Worm (Caenorhabditis elegans) whole organism, L2 larva: ENCODE results near the gene F12F6.1.

Source experiments
- C34F6.9 ChIP-seq: fragments of 150-350 bp; optimal IDR thresholded peaks from 2 replicates; lab custom pipeline; 2014; ENCODE audit warnings: missing biosample characterization, missing genetic modification characterization
- ama-1 ChIP-seq: fragments of 150-350 bp; optimal IDR thresholded peaks from 2 replicates; lab custom pipeline; 2018; ENCODE audit warnings: inconsistent platforms
- ceh-16 ChIP-seq: fragments of 150-350 bp; optimal IDR thresholded peaks from 2 replicates; lab custom pipeline; 2014; ENCODE audit warnings: missing biosample characterization, missing genetic modification characterization
- crh-2 ChIP-seq: sonication (generic microtip); optimal IDR thresholded peaks from 2 replicates; lab custom pipeline; 2017; ENCODE audit warnings: missing biosample characterization, missing genetic modification characterization
- gmeb-1 ChIP-seq: fragments of 150-350 bp; optimal IDR thresholded peaks from 2 replicates; lab custom pipeline; 2014; ENCODE audit warnings: missing biosample characterization, missing genetic modification characterization
- lin-13 ChIP-seq: fragments of 150-350 bp; optimal IDR thresholded peaks from 2 replicates; lab custom pipeline; 2014; ENCODE audit warnings: missing biosample characterization, missing genetic modification reagents, missing genetic modification characterization
- lsy-2 ChIP-seq, 2 experiments: fragments of 150-350 bp in 1 of 2; sonication (generic microtip) in 1 of 2; optimal IDR thresholded peaks; 2 replicates each; lab custom pipeline; 2014 to 2017; ENCODE audit warnings: missing biosample characterization in 2 of 2, missing genetic modification characterization in 2 of 2
- mdl-1 ChIP-seq, 2 experiments: fragments of 150-350 bp in 1 of 2; sonication (generic microtip) in 1 of 2; optimal IDR thresholded peaks; 2 replicates each; lab custom pipeline; 2017; ENCODE audit warnings: missing biosample characterization in 2 of 2, missing genetic modification characterization in 2 of 2
- nhr-11 ChIP-seq: fragments of 150-350 bp; optimal IDR thresholded peaks from 2 replicates; lab custom pipeline; 2014; ENCODE audit warnings: missing biosample characterization, missing genetic modification characterization
- nhr-129 ChIP-seq: fragments of 150-350 bp; optimal IDR thresholded peaks from 2 replicates; lab custom pipeline; 2014; ENCODE audit warnings: missing biosample characterization, missing genetic modification characterization
- nhr-23 ChIP-seq: fragments of 150-350 bp; optimal IDR thresholded peaks from 2 replicates; lab custom pipeline; 2014; ENCODE audit warnings: missing biosample characterization, missing genetic modification reagents, missing genetic modification characterization
- nhr-237 ChIP-seq: fragments of 150-350 bp; optimal IDR thresholded peaks from 2 replicates; lab custom pipeline; 2014; ENCODE audit warnings: missing biosample characterization, missing genetic modification characterization
- nhr-25 ChIP-seq: fragments of 150-350 bp; sonication (generic microtip); optimal IDR thresholded peaks from 3 replicates; lab custom pipeline; 2014; ENCODE audit warnings: missing biosample characterization, missing genetic modification characterization
- nhr-6 ChIP-seq: fragments of 150-350 bp; optimal IDR thresholded peaks from 2 replicates; lab custom pipeline; 2014; ENCODE audit warnings: missing biosample characterization, missing genetic modification characterization
- sma-3 ChIP-seq: sonication (generic microtip); optimal IDR thresholded peaks from 2 replicates; lab custom pipeline; 2016; ENCODE audit warnings: missing genetic modification reagents, missing genetic modification characterization, missing compliant biosample characterization
- sma-9 ChIP-seq, 2 experiments: fragments of 150-350 bp in 1 of 2; sonication (generic microtip) in 1 of 2; optimal IDR thresholded peaks; 2 replicates each; lab custom pipeline; 2014 to 2016; ENCODE audit warnings: missing genetic modification characterization in 2 of 2, mild to moderate bottlenecking in 1 of 2, missing biosample characterization in 1 of 2, missing compliant biosample characterization in 1 of 2, missing genetic modification reagents in 1 of 2, moderate library complexity in 1 of 2
- snpc-4 ChIP-seq: fragments of 150-350 bp; optimal IDR thresholded peaks from 2 replicates; lab custom pipeline; 2014; ENCODE audit warnings: missing biosample characterization, missing genetic modification characterization
- unc-62 ChIP-seq: fragments of 150-350 bp; optimal IDR thresholded peaks from 2 replicates; lab custom pipeline; 2014; ENCODE audit warnings: missing biosample characterization, missing genetic modification reagents, missing genetic modification characterization
- ztf-11 ChIP-seq: sonication (generic microtip); optimal IDR thresholded peaks from 2 replicates; lab custom pipeline; 2017; ENCODE audit warnings: missing biosample characterization, missing genetic modification characterization
- ztf-4 ChIP-seq: fragments of 150-350 bp; optimal IDR thresholded peaks from 2 replicates; lab custom pipeline; 2014; ENCODE audit warnings: missing biosample characterization, missing genetic modification characterization

F12F6.1 gene

ce11 chrIV:11636409-11636723, 52.6 kb downstream of the F12F6.1 start, which contains the start of gene F58B3.6:
TSS of gene F58B3.6 (plus strand) at chrIV:11636648.
- TF ChIP-seq unc-62 (GFP tag; lab: Kevin White, UChicago) (no peak), ztf-4 (tag; lab: Kevin White, UChicago) (no peak), nhr-25 (tag; lab: Kevin White, UChicago) (peak; percentile 3), ama-1 (lab: Kevin White, UChicago) (no peak), crh-2 (tag; lab: Kevin White, UChicago) (peak; percentile 19), ztf-11 (tag; lab: Kevin White, UChicago) (no peak), snpc-4 (tag; lab: Kevin White, UChicago) (no peak), nhr-23 (no peak), nhr-129 (tag; lab: Kevin White, UChicago) (peak; percentile 40), ceh-16 (tag; lab: Kevin White, UChicago) (no peak), nhr-11 (tag; lab: Kevin White, UChicago) (no peak), sma-9 (GFP tag; optimal IDR thresholded peaks at IDR 0.05; lab: Kevin White, UChicago) (peak; percentile 27), sma-9 (tag; optimal IDR thresholded peaks at IDR 0.05; lab: Kevin White, UChicago) (no peak), lsy-2 (tag; optimal IDR thresholded peaks at IDR 0.05; lab: Kevin White, UChicago) (peak in 1 of 2 experiments; percentile 43), nhr-6 (tag; lab: Kevin White, UChicago) (no peak), C34F6.9 (tag; lab: Kevin White, UChicago) (peak; percentile 10), mdl-1 (tag; optimal IDR thresholded peaks at IDR 0.05; lab: Kevin White, UChicago) (no peak), lin-13 (GFP tag; lab: Kevin White, UChicago) (no peak), gmeb-1 (tag; lab: Kevin White, UChicago) (peak; percentile 27), nhr-237 (tag; lab: Kevin White, UChicago) (no peak), sma-3 (GFP tag; lab: Kevin White, UChicago) (no peak)
